Worm (Caenorhabditis elegans): Measurements from ENCODE around the gene ham-3.

The ham-3 gene

ce11 chrIII:10106390-10106789 is 14.2 kb upstream of the ham-3 start, which contains the start of gene srt-55:
Gene srt-55 (minus strand): TSS chrIII:10106490.
- no peak for TF ChIP-seq sea-1 (GFP tag; conservative IDR thresholded peaks at IDR 0.05)
- TF ChIP-seq hmg-4 (GFP tag; optimal IDR thresholded peaks at IDR 0.05) = no peak
- no peak for TF ChIP-seq tra-4 (tag; optimal IDR thresholded peaks at IDR 0.05)
- TF ChIP-seq ama-1 (optimal IDR thresholded peaks at IDR 0.05) = no peak
- no peak for TF ChIP-seq F13C5.2 (tag; optimal IDR thresholded peaks at IDR 0.05)
- TF ChIP-seq ceh-36 (tag; optimal IDR thresholded peaks at IDR 0.05) = no peak
- TF ChIP-seq pes-1 (GFP tag; IDR thresholded peaks at IDR 0.05) = no peak
- no peak for TF ChIP-seq hmbx-1 (tag; optimal IDR thresholded peaks at IDR 0.05)
- TF ChIP-seq tbx-11 (GFP tag; IDR thresholded peaks at IDR 0.05) = no peak
- TF ChIP-seq hnd-1 (tag; optimal IDR thresholded peaks at IDR 0.05) = no peak
- no peak for TF ChIP-seq scrt-1 (GFP tag; IDR thresholded peaks at IDR 0.05)
- TF ChIP-seq ets-7 (tag; optimal IDR thresholded peaks at IDR 0.05) = no peak

DNA sequence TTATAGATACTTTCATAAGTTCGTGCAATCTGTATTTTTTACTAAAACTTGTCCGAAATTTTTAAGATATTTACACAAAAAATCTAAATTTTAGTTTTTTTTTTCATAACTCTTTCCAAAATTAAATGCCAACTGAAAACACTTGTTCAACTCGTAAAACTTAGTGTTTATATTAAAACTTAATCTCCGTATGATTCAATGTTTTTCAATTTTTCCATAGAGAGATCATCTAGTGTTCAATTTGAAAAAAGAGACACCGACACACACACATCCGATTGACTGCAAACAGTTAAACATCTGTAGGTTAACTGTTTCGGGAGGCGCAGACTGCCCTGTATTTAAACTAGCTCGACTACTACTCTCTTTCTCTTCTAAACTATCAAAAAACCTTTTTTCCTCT is 11.6 kb upstream of the ham-3 start, which contains the start of gene T16H12.9:
TSS of gene T16H12.9 (plus strand) at position 301 of the 400 bp plus-strand sequence.
- no peak for TF ChIP-seq sea-1 (GFP tag; conservative IDR thresholded peaks at IDR 0.05)

DNA sequence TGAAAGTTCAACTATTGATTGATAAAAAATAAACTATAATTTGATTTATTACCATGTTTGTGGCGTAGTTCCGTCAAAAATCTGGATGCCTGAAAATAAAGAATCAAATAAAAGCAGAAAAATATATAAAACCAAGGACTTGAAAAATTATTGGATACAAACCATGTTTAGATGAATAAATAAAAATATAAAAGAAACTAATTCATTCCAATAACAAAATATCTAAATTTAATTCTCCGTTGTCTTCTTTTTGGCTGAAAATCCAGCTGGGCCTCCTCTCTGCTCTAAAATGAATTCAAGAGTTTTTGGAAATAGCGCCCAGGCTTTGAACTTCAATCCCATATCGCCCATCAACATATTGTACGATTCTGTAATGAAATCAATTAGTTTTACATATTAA is 7.6 kb upstream of the ham-3 start, which contains the start of gene vps-29:
TSS of gene vps-29 (minus strand) at position 101 of the 400 bp plus-strand sequence.
- TF ChIP-seq flt-1 (GFP tag; IDR thresholded peaks at IDR 0.05) (no peak), tra-4 (tag; optimal IDR thresholded peaks at IDR 0.05) (no peak), aly-1 (tag; optimal IDR thresholded peaks at IDR 0.05) (no peak), ama-1 (optimal IDR thresholded peaks at IDR 0.05) (no peak), tbx-11 (GFP tag; IDR thresholded peaks at IDR 0.05) (no peak), scrt-1 (GFP tag; IDR thresholded peaks at IDR 0.05) (no peak), pes-1 (GFP tag; IDR thresholded peaks at IDR 0.05) (no peak), hmg-4 (GFP tag; optimal IDR thresholded peaks at IDR 0.05) (no peak), ceh-13 (GFP tag; optimal IDR thresholded peaks at IDR 0.05) (no peak), tbx-37 (GFP tag; conservative IDR thresholded peaks at IDR 0.05) (no peak), sea-1 (GFP tag; conservative IDR thresholded peaks at IDR 0.05) (no peak), ceh-36 (tag; optimal IDR thresholded peaks at IDR 0.05) (no peak), B0310.2 (tag; optimal IDR thresholded peaks at IDR 0.05) (no peak), hnd-1 (tag; optimal IDR thresholded peaks at IDR 0.05) (no peak), hmbx-1 (tag; optimal IDR thresholded peaks at IDR 0.05) (no peak), F13C5.2 (tag; optimal IDR thresholded peaks at IDR 0.05) (no peak), ets-7 (tag; optimal IDR thresholded peaks at IDR 0.05) (no peak)

ce11 chrIII:10114662-10115061 is 5.9 kb upstream of the ham-3 start, which contains the start of the genes ZK1128.1 and mett-10:
Gene ZK1128.1 (minus strand): TSS chrIII:10114760.
Gene mett-10 (plus strand): TSS chrIII:10115036.
- no peak for TF ChIP-seq ceh-36 (tag; optimal IDR thresholded peaks at IDR 0.05)
- no peak for TF ChIP-seq hmbx-1 (tag; optimal IDR thresholded peaks at IDR 0.05)
- no peak for TF ChIP-seq hnd-1 (tag; optimal IDR thresholded peaks at IDR 0.05)
- no peak for TF ChIP-seq B0310.2 (tag; optimal IDR thresholded peaks at IDR 0.05)

DNA sequence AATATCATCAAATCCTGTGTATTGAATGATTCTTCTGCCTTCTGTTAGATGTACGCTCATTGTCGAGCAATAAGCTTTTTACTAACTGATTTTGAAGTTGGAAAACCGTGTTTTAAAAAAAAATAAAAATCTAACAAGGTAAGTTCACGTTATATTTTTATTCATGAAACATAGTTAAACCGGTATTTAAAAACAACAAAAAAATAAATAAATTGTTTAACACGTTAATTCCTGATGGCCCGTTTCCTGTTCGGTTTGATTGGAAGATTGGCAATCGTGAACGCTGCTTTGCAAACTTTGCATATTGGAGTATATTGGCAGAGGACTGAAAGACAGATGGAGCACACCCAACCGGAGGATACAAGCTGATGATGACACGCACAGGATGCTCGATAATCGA is 1.8 kb upstream of the ham-3 start, which contains the start of gene ZK1128.3:
TSS of gene ZK1128.3 (minus strand) at position 101 of the 400 bp plus-strand sequence.
- TF ChIP-seq ama-1 (optimal IDR thresholded peaks at IDR 0.05) (no peak), B0310.2 (tag; optimal IDR thresholded peaks at IDR 0.05) (no peak), ceh-36 (tag; optimal IDR thresholded peaks at IDR 0.05) (no peak), aly-1 (tag; optimal IDR thresholded peaks at IDR 0.05) (no peak), F13C5.2 (tag; optimal IDR thresholded peaks at IDR 0.05) (no peak), hnd-1 (tag; optimal IDR thresholded peaks at IDR 0.05) (no peak), scrt-1 (GFP tag; IDR thresholded peaks at IDR 0.05) (no peak), pes-1 (GFP tag; IDR thresholded peaks at IDR 0.05) (no peak), sea-1 (GFP tag; conservative IDR thresholded peaks at IDR 0.05) (no peak), flt-1 (GFP tag; IDR thresholded peaks at IDR 0.05) (no peak), tbx-11 (GFP tag; IDR thresholded peaks at IDR 0.05) (no peak), hmbx-1 (tag; optimal IDR thresholded peaks at IDR 0.05) (no peak), tbx-37 (GFP tag; conservative IDR thresholded peaks at IDR 0.05) (no peak), ceh-13 (GFP tag; optimal IDR thresholded peaks at IDR 0.05) (no peak)

DNA sequence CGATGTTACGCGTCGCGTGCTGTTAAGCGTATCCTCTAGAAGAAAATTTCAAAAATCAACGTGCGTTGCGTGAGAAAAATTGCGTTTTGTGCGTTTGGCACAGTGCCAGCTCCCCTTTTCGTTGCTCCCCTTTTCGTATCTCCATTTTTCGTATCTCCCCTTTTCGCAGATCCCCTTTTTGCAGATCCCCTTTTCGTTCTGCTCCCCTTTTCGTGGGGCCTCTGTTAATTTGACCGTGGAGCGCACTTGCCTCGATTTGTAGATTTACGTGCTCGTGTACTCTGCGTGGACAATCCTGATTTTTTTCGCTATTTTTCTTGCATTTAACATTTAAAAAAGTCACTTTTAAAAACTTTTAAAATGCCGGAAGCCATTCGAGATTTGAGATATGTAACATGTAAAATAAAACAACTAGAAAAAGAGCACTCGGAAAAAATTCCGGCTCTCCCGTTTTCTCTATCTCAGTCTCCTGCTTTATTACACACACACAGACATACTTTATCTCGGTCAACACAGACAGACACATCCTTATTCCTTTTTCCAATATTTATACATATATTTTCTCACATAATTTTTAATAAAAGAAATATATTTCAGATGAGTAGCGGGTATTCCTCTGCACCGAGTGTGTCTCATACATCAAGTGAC is 3.1 kb downstream of the ham-3 start, which contains the start of gene ttll-4:
TSS of gene ttll-4 (plus strand) at position 598 of the 648 bp plus-strand sequence.
- TF ChIP-seq scrt-1 (GFP tag; IDR thresholded peaks at IDR 0.05) (peak; percentile 72), tra-4 (tag; optimal IDR thresholded peaks at IDR 0.05) (no peak), ets-7 (tag; optimal IDR thresholded peaks at IDR 0.05) (no peak), flt-1 (GFP tag; IDR thresholded peaks at IDR 0.05) (no peak; the same call in 1 of the 2 replicates), sea-1 (GFP tag; conservative IDR thresholded peaks at IDR 0.05) (peak; percentile 79), tbx-11 (GFP tag; IDR thresholded peaks at IDR 0.05) (peak; percentile 41; the same call in 1 of the 2 replicates), B0310.2 (tag; optimal IDR thresholded peaks at IDR 0.05) (no peak), pes-1 (GFP tag; IDR thresholded peaks at IDR 0.05) (peak; percentile 83), tbx-37 (GFP tag; conservative IDR thresholded peaks at IDR 0.05) (peak; percentile 59), ceh-36 (tag; optimal IDR thresholded peaks at IDR 0.05) (no peak), aly-1 (tag; optimal IDR thresholded peaks at IDR 0.05) (no peak), hnd-1 (tag; optimal IDR thresholded peaks at IDR 0.05) (no peak)

- TF ChIP-seq F13C5.2 (tag; optimal IDR thresholded peaks at IDR 0.05) = no peak
Measured at ce11 chrIII:10126375-10126774, 5.8 kb downstream of the ham-3 start.
